Fruit fly (Drosophila melanogaster): Measurements from ENCODE around the gene CG31637.

- no peak for TF ChIP-seq CG8478 (optimal IDR thresholded peaks at IDR 0.05)
- peak; percentile 26 to 60 for TF ChIP-seq CTCF (optimal IDR thresholded peaks at IDR 0.05)
Observed at dm6 chr2L:6498448-6498847, at the start of gene CG31637.

All from S2 (cell line).